Worm (Caenorhabditis elegans): Measurements from ENCODE around the gene srx-9.

Gene srx-9

DNA sequence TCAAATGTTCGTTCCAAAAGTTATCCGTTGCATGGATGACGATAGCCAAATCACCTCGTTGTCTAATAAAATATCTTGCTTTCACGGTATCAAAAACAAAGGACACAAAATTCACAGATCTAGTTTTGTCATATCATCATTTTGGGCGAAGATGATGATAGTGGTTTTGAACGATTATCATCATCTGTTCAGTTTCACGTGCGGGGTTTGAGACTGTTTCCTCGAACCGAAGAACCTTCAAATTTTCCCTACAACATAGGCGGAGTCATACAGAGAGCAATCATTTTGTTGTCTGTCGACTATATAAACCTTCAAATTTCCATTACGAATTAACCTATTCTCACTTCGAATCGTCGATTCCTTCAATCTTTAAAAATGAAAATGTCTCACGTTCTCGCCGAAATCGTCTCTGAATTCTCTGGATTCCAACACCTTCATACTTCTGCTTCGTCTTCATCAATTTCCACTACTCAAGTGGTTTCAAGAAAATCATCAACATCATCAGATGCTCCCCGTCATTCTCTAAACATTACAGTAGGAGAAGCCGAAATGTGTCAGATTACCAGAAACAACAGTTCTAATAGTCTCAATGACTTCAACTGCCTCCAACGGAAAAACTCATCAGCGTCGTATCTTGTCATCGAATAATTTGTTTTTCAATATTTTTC is 18.0 kb upstream of the srx-9 start, which contains the start of gene F18E3.11:
F18E3.11 (plus strand) TSS at position 376 of the 668 bp plus-strand sequence.
- TF ChIP-seq unc-86 (tag; optimal IDR thresholded peaks at IDR 0.05) (no peak), ceh-2 (tag; optimal IDR thresholded peaks at IDR 0.05) (no peak), ama-1 (optimal IDR thresholded peaks at IDR 0.05) (no peak), hlh-30 (tag; optimal IDR thresholded peaks at IDR 0.05; ENCODE audit: insufficient read depth) (no peak), dmd-4 (tag; optimal IDR thresholded peaks at IDR 0.05; ENCODE audit: borderline replicate concordance) (no peak), pha-2 (tag; optimal IDR thresholded peaks at IDR 0.05) (no peak), odd-2 (tag; optimal IDR thresholded peaks at IDR 0.05) (no peak), C38D4.7 (GFP tag; optimal IDR thresholded peaks at IDR 0.05) (no peak), unc-42 (tag; optimal IDR thresholded peaks at IDR 0.05) (no peak), T23F11.4 (GFP tag; optimal IDR thresholded peaks at IDR 0.05) (no peak), Y22D7AL.16 (tag; optimal IDR thresholded peaks at IDR 0.05) (no peak), fkh-6 (tag; optimal IDR thresholded peaks at IDR 0.05) (no peak), hlh-8 (tag; optimal IDR thresholded peaks at IDR 0.05) (no peak), sox-4 (tag; optimal IDR thresholded peaks at IDR 0.05) (no peak), nhr-232 (tag; optimal IDR thresholded peaks at IDR 0.05) (no peak), unc-55 (GFP tag; optimal IDR thresholded peaks at IDR 0.05) (no peak), unc-3 (GFP tag; conservative IDR thresholded peaks at IDR 0.05) (no peak), unc-3 (tag; optimal IDR thresholded peaks at IDR 0.05) (no peak)

DNA sequence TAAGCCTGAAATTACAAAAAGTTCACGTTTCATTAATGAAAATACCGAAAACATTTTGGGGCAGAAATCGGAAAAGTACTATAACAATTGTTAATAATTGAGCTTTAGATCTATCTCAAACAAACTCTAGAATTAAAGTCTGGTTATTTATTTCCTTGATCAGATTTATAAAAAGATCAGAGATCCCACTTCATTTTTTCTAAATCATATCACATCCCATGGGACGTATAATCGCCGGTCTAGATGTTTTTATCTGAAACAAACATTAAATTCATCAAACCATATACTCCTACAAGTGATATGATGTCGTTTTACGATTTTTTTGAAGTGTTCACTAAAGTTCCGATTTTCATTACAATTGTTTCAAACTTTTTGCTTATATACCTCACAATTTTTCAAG is 16.4 kb upstream of the srx-9 start, which contains the start of gene str-41:
str-41 (plus strand) TSS at position 301 of the 400 bp plus-strand sequence.
- TF ChIP-seq sox-4 (tag; optimal IDR thresholded peaks at IDR 0.05) (no peak), hlh-13 (GFP tag; optimal IDR thresholded peaks at IDR 0.05) (no peak)

DNA sequence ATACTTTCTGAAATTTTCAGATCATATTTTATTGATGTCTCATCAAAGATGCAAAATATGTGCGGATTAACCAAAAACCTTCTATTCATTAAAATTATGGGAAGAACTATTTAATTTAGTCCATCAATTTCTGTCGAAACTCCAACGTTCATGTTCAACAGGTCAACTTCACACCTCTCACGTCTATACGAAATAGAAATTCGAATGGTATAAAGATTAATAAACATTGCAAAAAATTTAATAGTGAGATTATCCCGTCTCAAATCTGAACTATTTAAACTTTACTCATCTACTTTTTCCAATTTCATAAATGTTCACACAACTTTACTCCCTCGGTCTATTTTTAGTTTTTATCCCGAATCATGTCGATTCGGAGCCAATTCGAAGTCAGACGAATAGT is 14.3 kb upstream of the srx-9 start, which contains the start of gene R13D7.2:
R13D7.2 (plus strand) TSS at position 301 of the 400 bp plus-strand sequence.
- no peak for TF ChIP-seq K09A11.1 (tag; optimal IDR thresholded peaks at IDR 0.05; ENCODE audit: insufficient read depth)
- TF ChIP-seq hlh-6 (tag; optimal IDR thresholded peaks at IDR 0.05) = no peak
- no peak for TF ChIP-seq ceh-30 (tag; optimal IDR thresholded peaks at IDR 0.05)
- no peak for TF ChIP-seq pros-1 (tag; optimal IDR thresholded peaks at IDR 0.05)
- TF ChIP-seq C38D4.7 (GFP tag; optimal IDR thresholded peaks at IDR 0.05) = no peak
- no peak for TF ChIP-seq ahr-1 (tag; optimal IDR thresholded peaks at IDR 0.05)
- no peak for TF ChIP-seq ztf-16 (tag; optimal IDR thresholded peaks at IDR 0.05)
- no peak for TF ChIP-seq ama-1 (optimal IDR thresholded peaks at IDR 0.05)
- TF ChIP-seq che-1 (tag; optimal IDR thresholded peaks at IDR 0.05) = no peak
- no peak for TF ChIP-seq syd-9 (tag; optimal IDR thresholded peaks at IDR 0.05)
- TF ChIP-seq hlh-8 (tag; optimal IDR thresholded peaks at IDR 0.05) = no peak
- TF ChIP-seq nhr-232 (tag; optimal IDR thresholded peaks at IDR 0.05) = no peak
- no peak for TF ChIP-seq madf-2 (tag; optimal IDR thresholded peaks at IDR 0.05)
- no peak for TF ChIP-seq nfya-1 (tag; optimal IDR thresholded peaks at IDR 0.05)
- TF ChIP-seq hlh-30 (tag; optimal IDR thresholded peaks at IDR 0.05; ENCODE audit: insufficient read depth) = no peak
- TF ChIP-seq ceh-48 (tag; optimal IDR thresholded peaks at IDR 0.05) = no peak
- no peak for TF ChIP-seq npax-4 (tag; optimal IDR thresholded peaks at IDR 0.05)
- no peak for TF ChIP-seq unc-42 (tag; optimal IDR thresholded peaks at IDR 0.05)

DNA sequence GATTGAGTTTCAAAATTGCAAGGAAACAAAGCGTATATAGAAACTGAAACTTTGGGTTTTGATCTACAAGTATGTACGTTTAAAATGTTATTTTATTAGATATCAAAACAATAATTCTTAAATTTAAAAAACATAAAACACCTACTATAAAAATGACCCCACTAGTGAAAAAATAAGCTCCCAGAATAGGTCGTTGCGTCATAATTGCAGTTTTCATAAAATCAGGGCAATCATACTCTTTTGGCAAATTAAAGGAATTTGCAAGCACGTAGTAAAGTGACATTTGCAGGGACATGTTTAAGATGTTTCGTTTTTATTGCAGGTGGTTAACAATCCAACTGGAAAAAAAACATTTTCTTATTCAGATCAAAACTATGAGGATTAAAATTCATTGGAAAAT is 13.3 kb upstream of the srx-9 start, which contains the start of gene srt-6:
srt-6 (minus strand) TSS at position 295 of the 400 bp plus-strand sequence.
- TF ChIP-seq ceh-19 (GFP tag; optimal IDR thresholded peaks at IDR 0.05) = no peak
- no peak for TF ChIP-seq fkh-6 (tag; optimal IDR thresholded peaks at IDR 0.05)
- TF ChIP-seq ceh-6 (GFP tag; optimal IDR thresholded peaks at IDR 0.05) = no peak
- no peak for TF ChIP-seq dmd-4 (tag; optimal IDR thresholded peaks at IDR 0.05; ENCODE audit: borderline replicate concordance)
- no peak for TF ChIP-seq che-1 (tag; optimal IDR thresholded peaks at IDR 0.05)
- TF ChIP-seq eyg-1 (tag; optimal IDR thresholded peaks at IDR 0.05) = no peak
- no peak for TF ChIP-seq elt-2 (tag; optimal IDR thresholded peaks at IDR 0.05)
- no peak for TF ChIP-seq npax-4 (tag; optimal IDR thresholded peaks at IDR 0.05)
- no peak for TF ChIP-seq ama-1 (optimal IDR thresholded peaks at IDR 0.05)
